Fruit fly (Drosophila melanogaster) whole organism, embryonic: ENCODE results near the gene Rab8.

Experiments
- Abd-B ChIP-seq: fragments of 200-800 bp; sonication (Bioruptor generic); optimal IDR thresholded peaks from 2 replicates; lab custom pipeline; 2018; ENCODE audit warnings: missing biosample characterization, mild to moderate bottlenecking, missing genetic modification characterization, moderate library complexity
- Atf6 ChIP-seq: fragments of 200-800 bp; sonication (Bioruptor generic); IDR thresholded peaks from 2 replicates; pipeline ENCODE4 v1.3.6; 2022; ENCODE audit warnings: missing biosample characterization, missing genetic modification characterization
- Awh ChIP-seq: fragments of 200-800 bp; sonication (Bioruptor generic); IDR thresholded peaks from 2 replicates; pipeline ENCODE4, ENCODE4 v1.3.6; 2022; ENCODE audit warnings: missing biosample characterization, missing genetic modification characterization
- Blimp-1 ChIP-seq: fragments of 200-800 bp; sonication (Bioruptor generic); optimal IDR thresholded peaks from 3 replicates; lab custom pipeline; 2018; ENCODE audit warnings: missing biosample characterization, missing genetic modification characterization, mild to moderate bottlenecking, moderate library complexity, missing genetic modification reagents
- CG10267 ChIP-seq: fragments of 200-800 bp; sonication (Bioruptor generic); optimal IDR thresholded peaks from 2 replicates; lab custom pipeline; 2018; ENCODE audit warnings: missing biosample characterization, mild to moderate bottlenecking, missing genetic modification characterization, moderate library complexity
- CG11456 ChIP-seq: fragments of 200-800 bp; sonication (Bioruptor generic); IDR thresholded peaks from 3 replicates; pipeline ENCODE4 v1.3.6; 2022; ENCODE audit warnings: missing biosample characterization, missing genetic modification characterization
- CG12071 ChIP-seq: fragments of 200-800 bp; sonication (Bioruptor generic); optimal IDR thresholded peaks from 3 replicates; lab custom pipeline; 2018; ENCODE audit warnings: missing biosample characterization, mild to moderate bottlenecking, missing genetic modification characterization
- CG1233 ChIP-seq: fragments of 200-800 bp; sonication (Bioruptor generic); optimal IDR thresholded peaks from 4 replicates; lab custom pipeline; 2018; ENCODE audit warnings: missing biosample characterization, mild to moderate bottlenecking, missing genetic modification characterization
- CG14014 ChIP-seq: fragments of 200-800 bp; sonication (Bioruptor generic); IDR thresholded peaks from 2 replicates; pipeline ENCODE4 v1.3.6; 2022; ENCODE audit warnings: missing biosample characterization, missing genetic modification characterization
- CG14050 ChIP-seq: fragments of 200-800 bp; sonication (Bioruptor generic); IDR thresholded peaks from 3 replicates; pipeline ENCODE4 v1.3.6; 2022; ENCODE audit warnings: missing biosample characterization, missing genetic modification characterization
- CG14860 ChIP-seq: fragments of 200-800 bp; sonication (Bioruptor generic); IDR thresholded peaks from 3 replicates; pipeline ENCODE4 v1.3.6; 2022; ENCODE audit warnings: missing biosample characterization, missing genetic modification characterization; ENCODE audit not compliant: partially characterized antibody
- CG17186 ChIP-seq: fragments of 200-800 bp; sonication (Bioruptor generic); optimal IDR thresholded peaks from 3 replicates; lab custom pipeline; 2017; ENCODE audit warnings: missing biosample characterization, missing genetic modification reagents, missing genetic modification characterization
- CG17328 ChIP-seq: fragments of 200-800 bp; sonication (Bioruptor generic); IDR thresholded peaks from 2 replicates; pipeline ENCODE4 v1.3.6; 2022; ENCODE audit warnings: missing biosample characterization, missing genetic modification characterization
- CG17568 ChIP-seq: fragments of 200-800 bp; sonication (Bioruptor generic); optimal IDR thresholded peaks from 2 replicates; lab custom pipeline; 2018; ENCODE audit warnings: missing biosample characterization, mild to moderate bottlenecking, missing genetic modification characterization, moderate library complexity
- CG17612 ChIP-seq: fragments of 200-800 bp; sonication (Bioruptor generic); IDR thresholded peaks from 2 replicates; pipeline ENCODE4 v1.3.6; 2022; ENCODE audit warnings: missing biosample characterization, missing genetic modification characterization
- CG17912 ChIP-seq: fragments of 200-800 bp; sonication (Bioruptor generic); optimal IDR thresholded peaks from 2 replicates; lab custom pipeline; 2018; ENCODE audit warnings: missing biosample characterization, mild to moderate bottlenecking, missing genetic modification characterization
- CG33213 ChIP-seq: fragments of 200-800 bp; sonication (Bioruptor generic); optimal IDR thresholded peaks from 3 replicates; lab custom pipeline; 2016; ENCODE audit warnings: missing biosample characterization, missing genetic modification characterization
- CG4617 ChIP-seq: fragments of 200-800 bp; sonication (Bioruptor generic); optimal IDR thresholded peaks from 3 replicates; lab custom pipeline; 2016; ENCODE audit warnings: missing biosample characterization, missing genetic modification characterization, borderline replicate concordance
- CG6791 ChIP-seq: fragments of 200-800 bp; sonication (Bioruptor generic); IDR thresholded peaks from 3 replicates; pipeline ENCODE4 v1.3.6; 2022; ENCODE audit warnings: missing biosample characterization, missing genetic modification characterization; ENCODE audit not compliant: partially characterized antibody
- CG7556 ChIP-seq: fragments of 200-800 bp; sonication (Bioruptor generic); optimal IDR thresholded peaks from 2 replicates; lab custom pipeline; 2017; ENCODE audit warnings: missing biosample characterization, mild to moderate bottlenecking, missing genetic modification characterization
- CG8478 ChIP-seq: fragments of >200 bp; optimal IDR thresholded peaks from 2 replicates; lab custom pipeline; 2018
- CHES-1-like ChIP-seq: fragments of 200-800 bp; sonication (Bioruptor generic); optimal IDR thresholded peaks from 2 replicates; lab custom pipeline; 2016; ENCODE audit warnings: missing biosample characterization, missing genetic modification characterization
- Dfd ChIP-seq, 2 experiments: fragments of >200 bp; optimal IDR thresholded peaks; 2 replicates each; lab custom pipeline; 2017; ENCODE audit warnings: missing biosample characterization in 2 of 2, missing genetic modification characterization in 2 of 2
- ERR ChIP-seq: fragments of 200-800 bp; sonication (Bioruptor generic); optimal IDR thresholded peaks from 2 replicates; lab custom pipeline; 2016; ENCODE audit warnings: missing biosample characterization, missing genetic modification characterization
- Fer3 ChIP-seq: fragments of 200-800 bp; sonication (Bioruptor generic); optimal IDR thresholded peaks from 2 replicates; lab custom pipeline; 2018; ENCODE audit warnings: missing biosample characterization, mild to moderate bottlenecking, missing genetic modification characterization, moderate library complexity
- Gug ChIP-seq: fragments of 200-800 bp; sonication (Bioruptor generic); IDR thresholded peaks from 4 replicates; pipeline ENCODE4 v1.3.6; 2022; ENCODE audit warnings: missing biosample characterization, missing genetic modification characterization
- Lhr ChIP-seq: fragments of 200-800 bp; sonication (Bioruptor generic); optimal IDR thresholded peaks from 3 replicates; lab custom pipeline; 2017; ENCODE audit warnings: mild to moderate bottlenecking, missing biosample characterization, missing genetic modification reagents, missing genetic modification characterization
- Mad ChIP-seq: fragments of 200-800 bp; sonication (Bioruptor generic); optimal IDR thresholded peaks from 2 replicates; lab custom pipeline; 2016; ENCODE audit warnings: missing biosample characterization, missing genetic modification characterization
- Max ChIP-seq: fragments of 200-800 bp; sonication (Bioruptor generic); optimal IDR thresholded peaks from 2 replicates; lab custom pipeline; 2016; ENCODE audit warnings: missing biosample characterization, mild to moderate bottlenecking, missing genetic modification characterization
- Med ChIP-seq: fragments of 200-800 bp; sonication (Bioruptor generic); peaks from one replicate; lab custom pipeline; 2016; ENCODE audit warnings: missing biosample characterization, missing genetic modification characterization, mild to moderate bottlenecking, inconsistent platforms, moderate library complexity
- Mes4 ChIP-seq: fragments of 200-800 bp; sonication (Bioruptor generic); optimal IDR thresholded peaks from 2 replicates; lab custom pipeline; 2016; ENCODE audit warnings: missing biosample characterization, missing genetic modification characterization
- NK7.1 ChIP-seq: fragments of 200-800 bp; sonication (Bioruptor generic); optimal IDR thresholded peaks from 3 replicates; lab custom pipeline; 2016; ENCODE audit warnings: missing biosample characterization, missing genetic modification characterization
- Poxn ChIP-seq: fragments of 200-800 bp; sonication (Bioruptor generic); IDR thresholded peaks from 2 replicates; pipeline ENCODE4 v1.3.6; 2022; ENCODE audit warnings: missing biosample characterization, missing genetic modification characterization
- Rx ChIP-seq: fragments of 200-800 bp; sonication (Bioruptor generic); IDR thresholded peaks from 2 replicates; pipeline ENCODE4 v1.3.6; 2022; ENCODE audit warnings: missing biosample characterization, missing genetic modification characterization
- YL-1 ChIP-seq: fragments of 200-800 bp; sonication (Bioruptor generic); optimal IDR thresholded peaks from 3 replicates; lab custom pipeline; 2017; ENCODE audit warnings: missing biosample characterization, mild to moderate bottlenecking, missing genetic modification characterization
- al ChIP-seq: fragments of 200-800 bp; sonication (Bioruptor generic); IDR thresholded peaks from 2 replicates; pipeline ENCODE4 v1.3.6; 2022; ENCODE audit warnings: missing biosample characterization, missing genetic modification characterization
- ase ChIP-seq: fragments of 200-800 bp; sonication (Bioruptor generic); IDR thresholded peaks from 3 replicates; pipeline ENCODE4 v1.3.6; 2022; ENCODE audit warnings: missing biosample characterization, missing genetic modification characterization
- bcd ChIP-seq: fragments of 200-800 bp; sonication (Bioruptor generic); optimal IDR thresholded peaks from 2 replicates; lab custom pipeline; 2017; ENCODE audit warnings: missing biosample characterization, mild to moderate bottlenecking, missing genetic modification characterization
- crol ChIP-seq: fragments of 200-800 bp; sonication (Bioruptor generic); IDR thresholded peaks from 2 replicates; pipeline ENCODE4 v1.3.6; 2022; ENCODE audit warnings: missing biosample characterization, missing genetic modification characterization
- disco-r ChIP-seq: fragments of 200-800 bp; sonication (Bioruptor generic); optimal IDR thresholded peaks from 2 replicates; lab custom pipeline; 2016; ENCODE audit warnings: missing biosample characterization, missing genetic modification characterization
- dysf ChIP-seq: fragments of 200-800 bp; sonication (Bioruptor generic); IDR thresholded peaks from 3 replicates; pipeline ENCODE4 v1.3.6; 2022; ENCODE audit warnings: missing biosample characterization, missing genetic modification characterization
- eyg ChIP-seq: fragments of 200-800 bp; sonication (Bioruptor generic); optimal IDR thresholded peaks from 3 replicates; lab custom pipeline; 2016; ENCODE audit warnings: missing biosample characterization, missing genetic modification characterization
- odd ChIP-seq: fragments of 200-800 bp; sonication (Bioruptor generic); optimal IDR thresholded peaks from 2 replicates; lab custom pipeline; 2017; ENCODE audit warnings: missing biosample characterization, mild to moderate bottlenecking, missing genetic modification characterization
- prd ChIP-seq, 3 experiments: fragments of >200 bp in 2 of 3; fragments of 200-800 bp in 1 of 3; sonication (Bioruptor generic) in 1 of 3; optimal IDR thresholded peaks in 2 of 3; IDR thresholded peaks in 1 of 3; 2 replicates in 2 of 3; 3 replicates in 1 of 3; pipeline versions ENCODE4 v1.3.6 to Lab custom; 2017 to 2022; ENCODE audit warnings: missing biosample characterization in 1 of 3, missing genetic modification characterization in 1 of 3
- pzg ChIP-seq: fragments of 200-800 bp; sonication (Bioruptor generic); optimal IDR thresholded peaks from 3 replicates; lab custom pipeline; 2018; ENCODE audit warnings: missing biosample characterization, mild to moderate bottlenecking, missing genetic modification characterization, moderate library complexity
- schlank ChIP-seq: fragments of 200-800 bp; sonication (Bioruptor generic); optimal IDR thresholded peaks from 2 replicates; lab custom pipeline; 2018; ENCODE audit warnings: missing biosample characterization, mild to moderate bottlenecking, missing genetic modification characterization
- sens ChIP-seq: fragments of 200-800 bp; sonication (Bioruptor generic); peaks from one replicate; lab custom pipeline; 2016; ENCODE audit warnings: missing biosample characterization, missing genetic modification characterization
- tll ChIP-seq, 2 experiments: fragments of 200-800 bp in 1 of 2; fragments of >200 bp in 1 of 2; sonication (Bioruptor generic) in 1 of 2; optimal IDR thresholded peaks; 2 replicates each; lab custom pipeline; 2017 to 2019; ENCODE audit warnings: missing biosample characterization in 2 of 2, missing genetic modification characterization in 2 of 2, mild to moderate bottlenecking in 1 of 2, moderate library complexity in 1 of 2
- zen ChIP-seq: fragments of 200-800 bp; sonication (Bioruptor generic); optimal IDR thresholded peaks from 3 replicates; lab custom pipeline; 2018; ENCODE audit warnings: missing biosample characterization, mild to moderate bottlenecking, missing genetic modification characterization, moderate library complexity

The Rab8 gene

DNA sequence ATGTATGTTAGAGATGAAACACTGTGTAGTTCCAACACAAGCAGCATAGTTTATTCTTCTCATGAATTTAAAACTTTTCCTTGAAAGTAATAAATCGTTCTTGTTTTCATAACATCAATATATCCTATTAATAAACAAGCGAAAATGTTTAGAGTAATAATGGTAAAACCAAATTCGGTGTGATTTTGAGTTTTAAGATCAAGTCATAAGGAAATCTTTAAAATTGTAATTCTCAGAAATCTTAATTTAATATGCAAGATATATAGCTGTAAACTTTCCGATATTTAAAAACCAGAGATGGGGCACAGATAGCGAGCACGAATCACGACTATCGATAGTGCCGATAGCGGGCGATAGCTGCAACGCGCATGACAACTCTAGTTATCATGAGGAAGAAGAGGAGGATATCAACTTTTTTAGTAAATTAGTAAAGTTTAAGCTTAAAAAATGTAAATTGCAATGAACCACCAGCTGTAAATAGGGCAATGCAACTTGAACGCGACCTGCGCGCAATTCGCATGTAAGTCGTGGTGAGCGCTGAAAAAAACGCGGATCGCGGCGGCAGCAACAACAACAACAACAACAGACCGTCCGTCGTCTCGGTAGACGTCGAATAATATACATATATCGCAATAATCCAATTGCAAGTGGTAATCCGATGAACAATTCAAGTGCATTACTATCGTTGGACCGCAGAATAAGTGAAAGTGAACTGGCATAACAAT is 52.9 kb downstream of the Rab8 start, which contains the start of the genes Fibp and Deaf1 (continued):
- TF ChIP-seq Lhr (GFP tag; lab: Kevin White, UChicago) (peak; percentile 68), Fer3 (tag; lab: Kevin White, UChicago) (peak; percentile 74), CG4617 (GFP tag; lab: Kevin White, UChicago) (peak; percentile 91), Awh (no peak), CG14050 (GFP tag; lab: Robert Waterston, UW) (peak; percentile 54; the same call in 2 of the 3 replicates), odd (GFP tag; lab: Kevin White, UChicago) (no peak), YL-1 (GFP tag; lab: Kevin White, UChicago) (peak; percentile 53), Abd-B (GFP tag; lab: Kevin White, UChicago) (peak; percentile 87), Dfd (GFP tag; optimal IDR thresholded peaks at IDR 0.05; lab: Kevin White, UChicago) (peak in 1 of 2 experiments; percentile 39), Med (GFP tag; lab: Kevin White, UChicago) (peak; percentile 94), Blimp-1 (GFP tag; lab: Kevin White, UChicago) (peak; percentile 53), CG17612 (GFP tag; lab: Robert Waterston, UW) (no peak), CG14860 (GFP tag; lab: Robert Waterston, UW) (peak; percentile 97), CG17186 (GFP tag; lab: Kevin White, UChicago) (peak; percentile 58), zen (peak; percentile 75), CG17328 (GFP tag; lab: Robert Waterston, UW) (no peak), ase (GFP tag; lab: Robert Waterston, UW) (peak; percentile 50; the same call in 1 of the 3 replicates), Poxn (GFP tag; lab: Robert Waterston, UW) (no peak), CG17912 (GFP tag; lab: Kevin White, UChicago) (no peak), CG10267 (tag; lab: Kevin White, UChicago) (peak; percentile 72), al (GFP tag; lab: Robert Waterston, UW) (peak; percentile 71), CG7556 (GFP tag; lab: Kevin White, UChicago) (peak; percentile 68), CG6791 (GFP tag; lab: Robert Waterston, UW) (peak; percentile 99), Max (GFP tag; lab: Kevin White, UChicago) (peak; percentile 57), sens (peak; percentile 94), ERR (peak; percentile 73), Rx (GFP tag; lab: Robert Waterston, UW) (no peak; the same call in 1 of the 2 replicates), NK7.1 (GFP tag; lab: Kevin White, UChicago) (peak; percentile 57), Mes4 (peak; percentile 71), eyg (GFP tag; lab: Kevin White, UChicago) (peak; percentile 20), pzg (GFP tag; lab: Kevin White, UChicago) (peak; percentile 80), Gug (peak; percentile 93; the same call in 2 of the 4 replicates), crol (GFP tag; lab: Robert Waterston, UW) (no peak), Atf6 (GFP tag; lab: Robert Waterston, UW) (peak; percentile 45; the same call in 1 of the 2 replicates), CG8478 (lab: Kevin White, UChicago) (no peak), CG11456 (GFP tag; lab: Robert Waterston, UW) (peak; percentile 81), dysf (peak; percentile 66; the same call in 2 of the 3 replicates), tll (GFP tag; optimal IDR thresholded peaks at IDR 0.05; lab: Kevin White, UChicago) (peak in 1 of 2 experiments; percentile 12), CG1233 (peak; percentile 72), CG14014 (GFP tag; lab: Robert Waterston, UW) (peak; percentile 60; the same call in 1 of the 2 replicates), CHES-1-like (GFP tag; lab: Kevin White, UChicago) (peak; percentile 83), CG17568 (GFP tag; lab: Kevin White, UChicago) (no peak), schlank (tag; lab: Kevin White, UChicago) (no peak), CG12071 (no peak), CG33213 (GFP tag; lab: Kevin White, UChicago) (peak; percentile 80), bcd (GFP tag; lab: Kevin White, UChicago) (peak; percentile 68), Mad (GFP tag; lab: Kevin White, UChicago) (peak; percentile 55), disco-r (GFP tag; lab: Kevin White, UChicago) (peak; percentile 56), prd (optimal IDR thresholded peaks at IDR 0.05; lab: Kevin White, UChicago) (no peak), prd (GFP tag; IDR thresholded peaks at IDR 0.05; lab: Robert Waterston, UW) (peak; percentile 70)
